2 worm cellular contexts compared by ENCODE assay signal in genomic region chrX:7886200-7886599, ce11.
A peak's percentile ranks its signal among the peaks of the same experiment; 100 is the strongest.
TF ChIP-seq lines count a peak whose summit lies in the region.

No protein-coding gene starts in this region.

TF ChIP-seq in whole organism, L1 larva, 84 proteins besides CTCF, POLR2A, EP300 and RAD21:
- TF ChIP-seq grh-1 (GFP tag; IDR thresholded peaks at IDR 0.05; lab: Robert Waterston, UW) = no peak
- no peak for TF ChIP-seq sup-37 (GFP tag; optimal IDR thresholded peaks at IDR 0.05; lab: Kevin White, UChicago)
- TF ChIP-seq irx-1 (tag; optimal IDR thresholded peaks at IDR 0.05; lab: Kevin White, UChicago) = no peak
- TF ChIP-seq lir-3 (tag; optimal IDR thresholded peaks at IDR 0.05; lab: Kevin White, UChicago; ENCODE audit: poor library complexity) = no peak
- peak; percentile 46 for TF ChIP-seq nhr-71 (tag; optimal IDR thresholded peaks at IDR 0.05; lab: Kevin White, UChicago)
- no peak for TF ChIP-seq Y116A8C.19 (tag; optimal IDR thresholded peaks at IDR 0.05; lab: Kevin White, UChicago; ENCODE audit: borderline replicate concordance)
- TF ChIP-seq efl-3 (GFP tag; optimal IDR thresholded peaks at IDR 0.05; lab: Kevin White, UChicago) = no peak
- no peak for TF ChIP-seq hlh-17 (GFP tag; optimal IDR thresholded peaks at IDR 0.05; lab: Kevin White, UChicago; ENCODE audit: borderline replicate concordance)
- TF ChIP-seq fkh-10 (GFP tag; optimal IDR thresholded peaks at IDR 0.05; lab: Kevin White, UChicago) = no peak
- TF ChIP-seq ztf-11 (tag; optimal IDR thresholded peaks at IDR 0.05; lab: Kevin White, UChicago) = no peak
- no peak for TF ChIP-seq lin-13 (GFP tag; optimal IDR thresholded peaks at IDR 0.05; lab: Kevin White, UChicago)
- TF ChIP-seq sptf-1 (tag; optimal IDR thresholded peaks at IDR 0.05; lab: Kevin White, UChicago) = no peak
- no peak for TF ChIP-seq efl-1 (optimal IDR thresholded peaks at IDR 0.05; lab: Kevin White, UChicago)
- no peak for TF ChIP-seq efl-1 (GFP tag; optimal IDR thresholded peaks at IDR 0.05 in 1 of 2; lab: Kevin White, UChicago)
- TF ChIP-seq mep-1 (tag; optimal IDR thresholded peaks at IDR 0.05; lab: Kevin White, UChicago) = no peak
- peak; percentile 35 for TF ChIP-seq fkh-8 (tag; optimal IDR thresholded peaks at IDR 0.05; lab: Kevin White, UChicago)
- peak; percentile 99 for TF ChIP-seq hlh-4 (tag; optimal IDR thresholded peaks at IDR 0.05; lab: Kevin White, UChicago)
- no peak for TF ChIP-seq lin-35 (GFP tag; optimal IDR thresholded peaks at IDR 0.05; lab: Kevin White, UChicago)
- no peak for TF ChIP-seq blmp-1 (tag; optimal IDR thresholded peaks at IDR 0.05; lab: Kevin White, UChicago)
- TF ChIP-seq nhr-47 (tag; optimal IDR thresholded peaks at IDR 0.05; lab: Kevin White, UChicago) = peak; percentile 42

TF ChIP-seq in whole organism, L4 larva, 104 proteins besides CTCF, POLR2A, EP300 and RAD21:
- TF ChIP-seq dmd-9 (GFP tag; IDR thresholded peaks at IDR 0.05; lab: Robert Waterston, UW) = no peak
- TF ChIP-seq ama-1 (optimal IDR thresholded peaks at IDR 0.05; lab: Kevin White, UChicago) = no peak
- TF ChIP-seq ztf-11 (tag; optimal IDR thresholded peaks at IDR 0.05; lab: Kevin White, UChicago) = no peak
- peak; percentile 23 for TF ChIP-seq aha-1 (tag; lab: Kevin White, UChicago)
- TF ChIP-seq unc-62 (GFP tag; optimal IDR thresholded peaks at IDR 0.05 in 1 of 2; lab: Kevin White, UChicago) = peak in 1 of 2 experiments; percentile 63
- no peak for TF ChIP-seq unc-62 (tag; optimal IDR thresholded peaks at IDR 0.05; lab: Kevin White, UChicago)
- no peak for TF ChIP-seq dve-1 (tag; optimal IDR thresholded peaks at IDR 0.05; lab: Kevin White, UChicago; ENCODE audit: insufficient read depth)

Comparison
In these comparisons a context has a peak if more than half of its experiments do, and no peak if none do; other contexts are left out.
1. Of the 29 proteins assayed by ChIP-seq in both whole organism, L4 larva and whole organism, L1 larva: peak only in whole organism, L4 larva: aha-1; only in whole organism, L1 larva: none; in both: none; in neither: 27; mixed calls (peak in some experiments, not most) for 1.